Worm (Caenorhabditis elegans): Measurements from ENCODE around the gene F13B12.3.
A peak's percentile ranks its signal among the peaks of the same experiment; 100 is the strongest.

The F13B12.3 gene

DNA sequence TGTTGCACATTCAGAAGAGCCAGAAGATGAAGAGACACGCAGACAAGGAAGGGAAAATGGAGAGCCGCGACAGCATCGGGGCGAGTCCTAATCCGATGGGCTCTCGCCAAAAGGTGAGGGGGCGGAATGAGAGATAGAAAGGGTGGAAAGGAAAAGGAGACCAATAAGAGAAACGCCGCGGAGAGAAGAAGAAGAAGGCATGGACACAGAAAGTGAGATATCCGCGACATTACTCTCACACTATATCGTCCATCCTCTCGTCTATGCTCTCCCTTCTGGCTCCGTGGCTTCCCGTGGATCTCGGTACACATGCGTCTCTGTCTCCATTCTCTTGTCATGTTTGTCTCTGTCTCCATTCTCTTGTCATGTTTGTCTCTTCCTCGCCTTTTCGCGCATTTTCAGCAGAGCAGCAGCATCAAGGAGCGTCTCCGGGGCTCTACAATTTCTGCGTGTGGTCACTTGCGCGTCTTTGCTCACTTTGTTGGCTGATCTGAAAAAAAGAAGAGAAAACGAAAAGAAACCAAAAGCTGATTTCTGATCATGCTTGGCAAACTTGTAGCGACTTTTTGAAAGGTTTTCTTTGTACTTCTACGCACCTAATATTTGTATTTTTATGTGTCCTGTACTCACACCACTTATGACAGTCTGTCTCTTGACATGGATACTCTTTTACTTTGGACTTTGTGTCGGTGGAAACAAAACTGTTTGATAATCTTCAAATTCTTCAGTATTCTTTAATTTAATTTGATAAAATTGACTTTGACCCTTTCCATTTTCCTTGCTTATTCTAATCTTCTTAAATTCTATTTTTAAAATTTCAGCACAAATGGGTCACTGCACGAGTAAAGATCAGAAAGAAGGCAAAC, 35.5 kb upstream of the F13B12.3 start, which contains the start of gene gpa-7:
TSS of gene gpa-7 (plus strand) at position 816 of the 866 bp plus-strand sequence.
- peak; percentile 54 for TF ChIP-seq unc-55 (GFP tag; optimal IDR thresholded peaks at IDR 0.05)
- no peak for TF ChIP-seq ceh-6 (GFP tag; optimal IDR thresholded peaks at IDR 0.05)
- TF ChIP-seq lim-6 (tag; optimal IDR thresholded peaks at IDR 0.05), result peak; percentile 15
- TF ChIP-seq ceh-18 (tag; optimal IDR thresholded peaks at IDR 0.05), result peak; percentile 88
- peak; percentile 26 for TF ChIP-seq pros-1 (tag; optimal IDR thresholded peaks at IDR 0.05)
- TF ChIP-seq Y22D7AL.16 (tag; optimal IDR thresholded peaks at IDR 0.05), result no peak
- peak; percentile 82 for TF ChIP-seq ceh-34 (tag; optimal IDR thresholded peaks at IDR 0.05)
- TF ChIP-seq hlh-8 (tag; optimal IDR thresholded peaks at IDR 0.05), result peak; percentile 33
- no peak for TF ChIP-seq hlh-13 (GFP tag; optimal IDR thresholded peaks at IDR 0.05)
- peak; percentile 39 for TF ChIP-seq sdc-2 (tag; optimal IDR thresholded peaks at IDR 0.05)
- TF ChIP-seq ceh-24 (tag; optimal IDR thresholded peaks at IDR 0.05), result no peak
- peak; percentile 35 for TF ChIP-seq pat-9 (tag; optimal IDR thresholded peaks at IDR 0.05)
- peak; percentile 88 for TF ChIP-seq ceh-31 (tag; optimal IDR thresholded peaks at IDR 0.05)
- peak; percentile 10 for TF ChIP-seq hlh-6 (tag; optimal IDR thresholded peaks at IDR 0.05)
- peak; percentile 86 for TF ChIP-seq nfya-1 (tag; optimal IDR thresholded peaks at IDR 0.05)
- peak; percentile 75 for TF ChIP-seq ceh-14 (tag; optimal IDR thresholded peaks at IDR 0.05)
- TF ChIP-seq dmd-4 (tag; optimal IDR thresholded peaks at IDR 0.05; ENCODE audit: borderline replicate concordance), result no peak
- TF ChIP-seq madf-2 (tag; optimal IDR thresholded peaks at IDR 0.05), result no peak
- TF ChIP-seq fax-1 (tag; optimal IDR thresholded peaks at IDR 0.05), result peak; percentile 68
- peak; percentile 86 for TF ChIP-seq unc-42 (tag; optimal IDR thresholded peaks at IDR 0.05)
- no peak for TF ChIP-seq npax-4 (tag; optimal IDR thresholded peaks at IDR 0.05)
- TF ChIP-seq ceh-19 (GFP tag; optimal IDR thresholded peaks at IDR 0.05), result peak; percentile 74
- peak; percentile 37 for TF ChIP-seq syd-9 (tag; optimal IDR thresholded peaks at IDR 0.05)
- TF ChIP-seq rnt-1 (tag; optimal IDR thresholded peaks at IDR 0.05), result peak; percentile 44
- peak; percentile 3 for TF ChIP-seq mec-3 (tag; optimal IDR thresholded peaks at IDR 0.05; ENCODE audit: borderline replicate concordance)
- TF ChIP-seq ceh-30 (tag; optimal IDR thresholded peaks at IDR 0.05), result no peak
- peak; percentile 44 for TF ChIP-seq C08G9.2 (tag; optimal IDR thresholded peaks at IDR 0.05)
- peak; percentile 63 for TF ChIP-seq F13H6.1 (tag; optimal IDR thresholded peaks at IDR 0.05)
- TF ChIP-seq unc-86 (tag; optimal IDR thresholded peaks at IDR 0.05), result peak; percentile 22
- no peak for TF ChIP-seq ceh-2 (tag; optimal IDR thresholded peaks at IDR 0.05)
- TF ChIP-seq unc-3 (GFP tag; conservative IDR thresholded peaks at IDR 0.05), result no peak; the same call in 1 of the 2 replicates
- TF ChIP-seq unc-3 (tag; optimal IDR thresholded peaks at IDR 0.05), result peak; percentile 50
- no peak for TF ChIP-seq gmeb-2 (tag; optimal IDR thresholded peaks at IDR 0.05)
- no peak for TF ChIP-seq ets-4 (tag; optimal IDR thresholded peaks at IDR 0.05)
- TF ChIP-seq elt-2 (tag; optimal IDR thresholded peaks at IDR 0.05), result no peak
- peak; percentile 83 for TF ChIP-seq tbx-2 (tag; optimal IDR thresholded peaks at IDR 0.05)
- TF ChIP-seq fkh-6 (tag; optimal IDR thresholded peaks at IDR 0.05), result no peak
- TF ChIP-seq ref-2 (tag; optimal IDR thresholded peaks at IDR 0.05), result peak; percentile 71
- peak; percentile 53 for TF ChIP-seq fkh-10 (GFP tag; optimal IDR thresholded peaks at IDR 0.05)
- no peak for TF ChIP-seq ztf-16 (tag; optimal IDR thresholded peaks at IDR 0.05)

DNA sequence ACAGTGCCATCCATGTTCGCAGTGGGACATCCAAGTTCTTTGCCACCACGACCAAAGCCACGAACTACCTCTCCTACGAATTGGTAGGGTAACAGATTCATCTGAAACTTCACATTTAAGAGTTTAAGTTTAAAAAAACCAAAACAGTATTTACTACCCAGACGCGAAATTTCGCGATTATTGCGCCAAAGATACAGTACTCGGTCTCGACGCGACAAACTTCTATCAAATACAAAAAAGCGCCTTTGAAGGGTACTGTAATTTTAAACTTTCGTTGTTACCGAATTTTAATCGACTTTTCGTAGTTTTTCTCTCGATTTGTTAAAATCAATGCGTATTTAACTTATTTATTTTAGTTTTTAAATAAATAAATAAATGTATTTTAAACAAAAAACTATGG, 29.5 kb upstream of the F13B12.3 start, which contains the start of gene rfk-1:
TSS of gene rfk-1 (minus strand) at position 101 of the 400 bp plus-strand sequence.
- TF ChIP-seq syd-9 (tag; optimal IDR thresholded peaks at IDR 0.05), result no peak
- no peak for TF ChIP-seq ceh-9 (tag; optimal IDR thresholded peaks at IDR 0.05)
- no peak for TF ChIP-seq nfya-1 (tag; optimal IDR thresholded peaks at IDR 0.05)
- TF ChIP-seq madf-2 (tag; optimal IDR thresholded peaks at IDR 0.05), result no peak
- no peak for TF ChIP-seq K09A11.1 (tag; optimal IDR thresholded peaks at IDR 0.05; ENCODE audit: insufficient read depth)

Measured in whole organism, late embryonic.